Worm (Caenorhabditis elegans) whole organism, late embryonic: Measurements from ENCODE around the gene ccf-1.

Experiments used
- C08G9.2 ChIP-seq: sonication (generic microtip); optimal IDR thresholded peaks from 2 replicates; lab custom pipeline; 2016; ENCODE audit warnings: mild to moderate bottlenecking, missing genetic modification characterization, moderate library complexity, missing compliant biosample characterization
- K02D7.2 ChIP-seq: sonication (generic microtip); optimal IDR thresholded peaks from 2 replicates; lab custom pipeline; 2017; ENCODE audit warnings: mild to moderate bottlenecking, missing genetic modification characterization, missing compliant biosample characterization
- K09A11.1 ChIP-seq: sonication (generic microtip); optimal IDR thresholded peaks from 2 replicates; lab custom pipeline; 2017; ENCODE audit warnings: antibody characterized with exemption, mild to moderate bottlenecking, missing genetic modification characterization, missing compliant biosample characterization; ENCODE audit not compliant: insufficient read depth
- T23F11.4 ChIP-seq: fragments of 200-800 bp; sonication (Bioruptor generic); optimal IDR thresholded peaks from 2 replicates; lab custom pipeline; 2018; ENCODE audit warnings: mild to moderate bottlenecking, missing genetic modification characterization, missing compliant biosample characterization
- Y22D7AL.16 ChIP-seq: sonication (generic microtip); optimal IDR thresholded peaks from 2 replicates; lab custom pipeline; 2016; ENCODE audit warnings: missing genetic modification characterization, missing compliant biosample characterization
- ahr-1 ChIP-seq: sonication (generic microtip); optimal IDR thresholded peaks from 2 replicates; lab custom pipeline; 2016; ENCODE audit warnings: missing genetic modification characterization, missing compliant biosample characterization
- ama-1 ChIP-seq: fragments of 150-350 bp; optimal IDR thresholded peaks from 2 replicates; lab custom pipeline; 2014
- ceh-18 ChIP-seq: sonication (generic microtip); optimal IDR thresholded peaks from 2 replicates; lab custom pipeline; 2016; ENCODE audit warnings: missing genetic modification characterization, missing compliant biosample characterization
- ceh-19 ChIP-seq: fragments of 200-800 bp; sonication (Bioruptor generic); optimal IDR thresholded peaks from 2 replicates; lab custom pipeline; 2018; ENCODE audit warnings: mild to moderate bottlenecking, missing genetic modification characterization, missing compliant biosample characterization
- ceh-2 ChIP-seq: sonication (generic microtip); optimal IDR thresholded peaks from 2 replicates; lab custom pipeline; 2016; ENCODE audit warnings: missing genotype, missing genetic modification characterization, missing compliant biosample characterization
- ceh-22 ChIP-seq: sonication (generic microtip); optimal IDR thresholded peaks from 2 replicates; lab custom pipeline; 2017; ENCODE audit warnings: missing biosample characterization, missing genetic modification characterization
- ceh-45 ChIP-seq: fragments of 200-800 bp; sonication (Bioruptor generic); IDR thresholded peaks from 2 replicates; pipeline ENCODE4 v1.3.6; 2022; ENCODE audit warnings: missing genetic modification reagents, missing genetic modification characterization, missing compliant biosample characterization
- ceh-48 ChIP-seq: sonication (generic microtip); optimal IDR thresholded peaks from 2 replicates; lab custom pipeline; 2016; ENCODE audit warnings: missing genetic modification characterization, inconsistent platforms, missing compliant biosample characterization
- ceh-6 ChIP-seq: fragments of 200-800 bp; sonication (Bioruptor generic); optimal IDR thresholded peaks from 2 replicates; lab custom pipeline; 2018; ENCODE audit warnings: mild to moderate bottlenecking, missing genetic modification characterization, missing compliant biosample characterization
- ceh-9 ChIP-seq: sonication (generic microtip); optimal IDR thresholded peaks from 2 replicates; lab custom pipeline; 2016; ENCODE audit warnings: mild to moderate bottlenecking, missing genetic modification characterization, inconsistent platforms, missing compliant biosample characterization
- che-1 ChIP-seq: sonication (generic microtip); optimal IDR thresholded peaks from 2 replicates; lab custom pipeline; 2016; ENCODE audit warnings: mild to moderate bottlenecking, missing genetic modification characterization, missing compliant biosample characterization
- dmd-4 ChIP-seq: sonication (generic microtip); optimal IDR thresholded peaks from 2 replicates; lab custom pipeline; 2016; ENCODE audit warnings: borderline replicate concordance, missing genetic modification characterization, missing compliant biosample characterization
- dve-1 ChIP-seq: sonication (generic microtip); optimal IDR thresholded peaks from 2 replicates; lab custom pipeline; 2017; ENCODE audit warnings: antibody characterized with exemption, mild to moderate bottlenecking, missing genetic modification characterization, missing compliant biosample characterization
- eyg-1 ChIP-seq: sonication (generic microtip); optimal IDR thresholded peaks from 2 replicates; lab custom pipeline; 2016; ENCODE audit warnings: missing genotype, missing genetic modification characterization, missing compliant biosample characterization
- fax-1 ChIP-seq: sonication (generic microtip); optimal IDR thresholded peaks from 2 replicates; lab custom pipeline; 2016; ENCODE audit warnings: missing genotype, missing genetic modification characterization, missing compliant biosample characterization
- fkh-10 ChIP-seq: fragments of 150-350 bp; optimal IDR thresholded peaks from 2 replicates; lab custom pipeline; 2014; ENCODE audit warnings: missing biosample characterization, missing genetic modification reagents, missing genetic modification characterization
- fkh-6 ChIP-seq: sonication (generic microtip); optimal IDR thresholded peaks from 2 replicates; lab custom pipeline; 2016; ENCODE audit warnings: missing genetic modification characterization, missing compliant biosample characterization
- hlh-15 ChIP-seq: sonication (generic microtip); optimal IDR thresholded peaks from 2 replicates; lab custom pipeline; 2016; ENCODE audit warnings: missing genetic modification characterization, missing compliant biosample characterization
- hlh-8 ChIP-seq: sonication (generic microtip); optimal IDR thresholded peaks from 2 replicates; lab custom pipeline; 2016; ENCODE audit warnings: missing genotype, missing genetic modification characterization, missing compliant biosample characterization
- lim-6 ChIP-seq: sonication (generic microtip); optimal IDR thresholded peaks from 2 replicates; lab custom pipeline; 2016; ENCODE audit warnings: missing genetic modification characterization, missing compliant biosample characterization
- nhr-232 ChIP-seq: sonication (generic microtip); optimal IDR thresholded peaks from 2 replicates; lab custom pipeline; 2016; ENCODE audit warnings: missing genetic modification characterization, missing compliant biosample characterization
- npax-4 ChIP-seq: sonication (generic microtip); optimal IDR thresholded peaks from 2 replicates; lab custom pipeline; 2016; ENCODE audit warnings: missing genetic modification characterization, missing compliant biosample characterization
- pag-3 ChIP-seq: sonication (generic microtip); optimal IDR thresholded peaks from 2 replicates; lab custom pipeline; 2016; ENCODE audit warnings: missing compliant biosample characterization, missing genetic modification characterization, borderline replicate concordance
- pha-2 ChIP-seq: sonication (generic microtip); optimal IDR thresholded peaks from 2 replicates; lab custom pipeline; 2017; ENCODE audit warnings: mild to moderate bottlenecking, missing genetic modification characterization, missing compliant biosample characterization
- pha-4 ChIP-seq: fragments of 150-350 bp; optimal IDR thresholded peaks from 2 replicates; lab custom pipeline; 2018; ENCODE audit warnings: missing biosample characterization, missing genetic modification reagents, missing genetic modification characterization
- pqm-1 ChIP-seq: sonication (generic microtip); optimal IDR thresholded peaks from 2 replicates; lab custom pipeline; 2016; ENCODE audit warnings: missing genetic modification characterization, missing compliant biosample characterization
- rnt-1 ChIP-seq: sonication (generic microtip); optimal IDR thresholded peaks from 2 replicates; lab custom pipeline; 2016; ENCODE audit warnings: missing genetic modification characterization, missing compliant biosample characterization
- sox-2 ChIP-seq: fragments of 200-800 bp; sonication (Bioruptor generic); IDR thresholded peaks from 2 replicates; pipeline ENCODE4 v1.3.6; 2022; ENCODE audit warnings: missing genetic modification reagents, missing genetic modification characterization, missing compliant biosample characterization
- syd-9 ChIP-seq: sonication (generic microtip); optimal IDR thresholded peaks from 2 replicates; lab custom pipeline; 2016; ENCODE audit warnings: mild to moderate bottlenecking, missing genetic modification characterization, moderate library complexity, missing compliant biosample characterization
- tbx-2 ChIP-seq: sonication (generic microtip); optimal IDR thresholded peaks from 2 replicates; lab custom pipeline; 2016; ENCODE audit warnings: missing genetic modification characterization, missing compliant biosample characterization
- tbx-7 ChIP-seq: sonication (generic microtip); optimal IDR thresholded peaks from 2 replicates; lab custom pipeline; 2016; ENCODE audit warnings: missing genotype, missing genetic modification characterization, missing compliant biosample characterization
- unc-42 ChIP-seq: sonication (generic microtip); optimal IDR thresholded peaks from 2 replicates; lab custom pipeline; 2016; ENCODE audit warnings: missing genotype, missing genetic modification characterization, missing compliant biosample characterization
- unc-86 ChIP-seq: sonication (generic microtip); optimal IDR thresholded peaks from 2 replicates; lab custom pipeline; 2016; ENCODE audit warnings: missing genetic modification characterization, missing compliant biosample characterization
- zip-5 ChIP-seq: sonication (generic microtip); optimal IDR thresholded peaks from 2 replicates; lab custom pipeline; 2016; ENCODE audit warnings: missing genetic modification characterization, missing compliant biosample characterization
- ztf-16 ChIP-seq: sonication (generic microtip); optimal IDR thresholded peaks from 2 replicates; lab custom pipeline; 2017; ENCODE audit warnings: missing genetic modification characterization, missing compliant biosample characterization

The ccf-1 gene

ce11 chrIII:11935032-11935947 lies 15.3 kb upstream of the ccf-1 start (continued):
- TF ChIP-seq K09A11.1 (tag; lab: Kevin White, UChicago) (no peak), rnt-1 (tag; lab: Kevin White, UChicago) (no peak), ceh-22 (tag; lab: Kevin White, UChicago) (no peak), ama-1 (lab: Kevin White, UChicago) (no peak), sox-2 (no peak), dmd-4 (tag; lab: Kevin White, UChicago) (no peak), ceh-19 (no peak), lim-6 (tag; lab: Kevin White, UChicago) (no peak), ceh-18 (tag; lab: Kevin White, UChicago) (peak; percentile 43), dve-1 (tag; lab: Kevin White, UChicago) (no peak), tbx-7 (tag; lab: Kevin White, UChicago) (no peak), che-1 (tag; lab: Kevin White, UChicago) (no peak), eyg-1 (tag; lab: Kevin White, UChicago) (no peak), hlh-15 (tag; lab: Kevin White, UChicago) (no peak), unc-86 (no peak), nhr-232 (tag; lab: Kevin White, UChicago) (no peak), K02D7.2 (peak; percentile 31), pag-3 (tag; lab: Kevin White, UChicago) (no peak), C08G9.2 (tag; lab: Kevin White, UChicago) (no peak), pqm-1 (tag; lab: Kevin White, UChicago) (no peak), ceh-48 (tag; lab: Kevin White, UChicago) (no peak), ceh-2 (no peak), npax-4 (tag; lab: Kevin White, UChicago) (no peak), pha-4 (no peak), ahr-1 (tag; lab: Kevin White, UChicago) (no peak), unc-42 (tag; lab: Kevin White, UChicago) (peak; percentile 57), pha-2 (tag; lab: Kevin White, UChicago) (no peak), fkh-6 (tag; lab: Kevin White, UChicago) (no peak), syd-9 (tag; lab: Kevin White, UChicago) (no peak), ceh-6 (GFP tag; lab: Kevin White, UChicago) (no peak)

- TF ChIP-seq ztf-16 (no peak), C08G9.2 (tag; lab: Kevin White, UChicago) (no peak), Y22D7AL.16 (tag; lab: Kevin White, UChicago) (no peak), fkh-10 (no peak), hlh-8 (tag; lab: Kevin White, UChicago) (no peak), T23F11.4 (no peak)
Observed at ce11 chrIII:11933539-11933938, 13.5 kb upstream of the ccf-1 start, which contains the start of gene dolk-1. Gene dolk-1 (minus strand): TSS chrIII:11933639.

- TF ChIP-seq zip-5 (tag; lab: Kevin White, UChicago) (no peak), eyg-1 (tag; lab: Kevin White, UChicago) (no peak), ceh-2 (no peak), ceh-45 (no peak), fkh-6 (tag; lab: Kevin White, UChicago) (no peak), che-1 (tag; lab: Kevin White, UChicago) (no peak), ceh-9 (tag; lab: Kevin White, UChicago) (no peak), K09A11.1 (tag; lab: Kevin White, UChicago) (no peak), ceh-19 (no peak), ahr-1 (tag; lab: Kevin White, UChicago) (no peak), dve-1 (tag; lab: Kevin White, UChicago) (no peak), fax-1 (tag; lab: Kevin White, UChicago) (no peak), T23F11.4 (no peak), syd-9 (tag; lab: Kevin White, UChicago) (no peak), tbx-2 (no peak)
Observed at ce11 chrIII:11931960-11932359, 11.9 kb upstream of the ccf-1 start.
